Fruit fly (Drosophila melanogaster): ENCODE measurements around the gene QIL1.
A peak's percentile ranks its signal among the peaks of the same experiment; 100 is the strongest.

Gene QIL1

DNA sequence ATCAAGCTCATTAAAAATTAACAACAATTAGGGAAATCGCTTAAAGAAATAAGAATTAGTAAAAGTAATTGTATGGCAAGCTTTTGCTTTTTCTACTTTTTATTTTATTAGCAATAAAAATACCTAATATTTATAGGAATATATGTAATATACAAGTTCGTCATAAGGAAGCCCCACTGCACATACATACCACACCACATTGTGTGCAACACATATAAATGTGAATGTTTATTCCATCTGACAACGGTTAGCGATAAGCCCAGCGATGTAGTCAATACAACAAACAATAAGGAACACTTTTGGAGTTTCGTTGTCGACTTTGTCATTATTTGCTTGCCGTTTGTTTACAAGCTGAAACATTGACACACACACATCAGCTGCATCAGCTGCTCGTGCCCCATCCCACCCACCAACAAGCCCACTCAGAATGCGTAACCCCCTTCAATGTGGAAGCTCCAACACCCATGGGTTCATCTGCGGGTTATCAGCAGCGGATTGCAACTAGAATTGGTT lies 19.6 kb downstream of the QIL1 start (continued):
- TF ChIP-seq Eip78C (GFP tag) (peak; percentile 70), CG3032 (tag; optimal IDR thresholded peaks at IDR 0.05) (peak; percentile 3), CG31627 (GFP tag; optimal IDR thresholded peaks at IDR 0.05) (peak; percentile 43), CG7368 (GFP tag; optimal IDR thresholded peaks at IDR 0.05) (peak; percentile 72), ss (GFP tag; optimal IDR thresholded peaks at IDR 0.05) (peak in 1 of 2 experiments; percentile 80), OdsH (GFP tag; optimal IDR thresholded peaks at IDR 0.05) (peak; percentile 47), eg (GFP tag; IDR thresholded peaks at IDR 0.05) (peak; percentile 45; the same call in 2 of the 3 replicates), CG9139 (GFP tag; optimal IDR thresholded peaks at IDR 0.05) (peak; percentile 68), dsx (GFP tag; optimal IDR thresholded peaks at IDR 0.05; ENCODE audit: poor library complexity, severe bottlenecking) (peak; percentile 49), CG6792 (GFP tag; optimal IDR thresholded peaks at IDR 0.05) (peak; percentile 63), topi (GFP tag; optimal IDR thresholded peaks at IDR 0.05) (peak; percentile 53), CG32006 (GFP tag; optimal IDR thresholded peaks at IDR 0.05) (peak; percentile 66), acj6 (GFP tag; optimal IDR thresholded peaks at IDR 0.05) (no peak), CG4318 (GFP tag; optimal IDR thresholded peaks at IDR 0.05) (peak; percentile 8), Sox102F (GFP tag; optimal IDR thresholded peaks at IDR 0.05) (peak; percentile 57), CG11762 (GFP tag; optimal IDR thresholded peaks at IDR 0.05; ENCODE audit: insufficient read depth) (peak; percentile 31), Eip75B (GFP tag; optimal IDR thresholded peaks at IDR 0.05) (peak; percentile 54), lz (GFP tag; optimal IDR thresholded peaks at IDR 0.05) (peak; percentile 48), svp (GFP tag) (peak; percentile 87), Hr4 (GFP tag; optimal IDR thresholded peaks at IDR 0.05) (peak; percentile 62), salr (GFP tag; optimal IDR thresholded peaks at IDR 0.05) (peak; percentile 45 to 63), CG10669 (GFP tag; optimal IDR thresholded peaks at IDR 0.05) (peak; percentile 50)

DNA sequence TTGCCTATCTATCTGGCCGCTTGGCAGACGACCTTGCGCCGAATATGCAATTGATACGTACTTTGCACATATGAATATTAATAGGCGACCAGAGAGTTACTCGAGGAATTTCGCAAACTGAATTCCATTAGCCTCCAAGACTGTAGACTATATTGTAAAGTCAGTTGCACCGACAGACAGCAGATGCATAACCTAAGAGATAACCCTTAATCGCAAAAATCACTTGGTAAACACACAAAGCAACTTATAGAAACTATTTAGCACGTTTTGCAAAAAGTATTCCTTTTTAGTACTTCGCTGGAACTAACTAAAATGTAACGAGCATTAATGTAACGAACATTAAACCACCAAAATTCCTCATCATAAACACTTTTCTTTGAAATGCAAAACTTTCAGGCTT lies 20.4 kb downstream of the QIL1 start, which contains the start of gene CG6333:
TSS of gene CG6333 (minus strand) at position 101 of the 400 bp plus-strand sequence.
- TF ChIP-seq topi (GFP tag; optimal IDR thresholded peaks at IDR 0.05), result no peak
- no peak for TF ChIP-seq Eip75B (GFP tag; optimal IDR thresholded peaks at IDR 0.05)
- no peak for TF ChIP-seq Sox14 (GFP tag; optimal IDR thresholded peaks at IDR 0.05)
- no peak for TF ChIP-seq eg (GFP tag; IDR thresholded peaks at IDR 0.05)
- TF ChIP-seq acj6 (GFP tag; optimal IDR thresholded peaks at IDR 0.05), result no peak
- no peak for TF ChIP-seq CG6276 (GFP tag; optimal IDR thresholded peaks at IDR 0.05)
- TF ChIP-seq CG4318 (GFP tag; optimal IDR thresholded peaks at IDR 0.05), result no peak
- no peak for TF ChIP-seq spab (GFP tag; optimal IDR thresholded peaks at IDR 0.05)

DNA sequence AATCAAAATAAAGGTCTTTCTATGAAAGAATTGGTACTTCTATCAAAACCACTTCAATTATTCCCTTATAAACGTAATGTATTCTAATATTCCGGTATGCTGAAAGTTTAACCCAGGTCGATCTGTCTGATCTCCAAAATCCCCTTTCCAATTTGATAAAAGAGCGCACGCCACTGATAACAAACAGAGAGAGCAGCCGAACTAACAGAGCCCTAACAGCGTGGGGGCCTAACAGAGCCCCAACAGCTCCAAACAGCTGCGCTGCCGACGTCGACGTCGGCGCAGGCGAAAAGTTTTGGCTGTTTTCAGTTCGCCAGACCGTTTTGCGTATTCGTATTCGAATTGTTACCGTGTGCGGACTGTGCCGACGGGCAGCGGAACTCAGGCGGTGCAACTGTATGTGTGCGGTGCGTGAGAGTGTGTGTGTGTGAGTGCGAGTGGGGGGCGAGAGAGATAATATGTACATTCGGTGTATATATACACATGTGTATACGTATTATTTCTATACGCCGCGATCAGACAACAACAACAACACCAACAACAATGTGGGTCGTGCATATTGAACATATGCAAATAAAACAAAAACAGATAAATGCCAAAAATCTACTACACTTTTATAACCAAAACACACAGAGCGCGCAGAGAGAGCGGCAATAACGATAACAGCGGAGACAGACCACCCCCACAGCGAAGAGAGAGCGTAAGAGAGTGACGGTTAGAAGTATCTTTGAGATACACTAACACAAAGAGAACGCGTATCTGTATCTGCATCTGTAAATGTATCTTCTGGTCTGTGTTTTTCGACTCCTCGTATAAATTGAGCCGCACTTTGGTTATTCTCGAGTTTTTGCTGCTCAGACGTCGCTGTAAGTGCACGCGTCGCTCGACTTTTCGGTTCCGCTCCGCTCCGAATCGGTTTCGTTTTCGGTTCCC lies 21.3 kb downstream of the QIL1 start, which contains the start of gene Oatp74D:
TSS of gene Oatp74D (plus strand) at position 325 of the 933 bp plus-strand sequence.
- TF ChIP-seq achi (GFP tag; optimal IDR thresholded peaks at IDR 0.05) (peak; percentile 49), CG11902 (GFP tag; optimal IDR thresholded peaks at IDR 0.05) (no peak), Eip75B (GFP tag; optimal IDR thresholded peaks at IDR 0.05) (peak; percentile 45), CG8319 (GFP tag; optimal IDR thresholded peaks at IDR 0.05) (peak; percentile 8), CG1621 (tag; optimal IDR thresholded peaks at IDR 0.05) (peak; percentile 19), Smox (GFP tag; optimal IDR thresholded peaks at IDR 0.05) (peak; percentile 73), CG6808 (GFP tag; optimal IDR thresholded peaks at IDR 0.05) (no peak), OdsH (GFP tag; optimal IDR thresholded peaks at IDR 0.05) (peak; percentile 64), Ets21C (GFP tag; optimal IDR thresholded peaks at IDR 0.05) (peak; percentile 58), CG6854 (GFP tag; optimal IDR thresholded peaks at IDR 0.05) (peak; percentile 64), acj6 (GFP tag; optimal IDR thresholded peaks at IDR 0.05) (peak; percentile 58), Sox15 (GFP tag; optimal IDR thresholded peaks at IDR 0.05) (peak; percentile 11), CG31627 (GFP tag; optimal IDR thresholded peaks at IDR 0.05) (peak; percentile 72), Hr39 (GFP tag; optimal IDR thresholded peaks at IDR 0.05) (peak; percentile 70), Sox102F (GFP tag; optimal IDR thresholded peaks at IDR 0.05) (peak; percentile 71), Sox14 (GFP tag; optimal IDR thresholded peaks at IDR 0.05) (peak; percentile 46), dsx (GFP tag; optimal IDR thresholded peaks at IDR 0.05; ENCODE audit: poor library complexity, severe bottlenecking) (peak; percentile 45), net (GFP tag; optimal IDR thresholded peaks at IDR 0.05) (peak; percentile 74), Blimp-1 (GFP tag; optimal IDR thresholded peaks at IDR 0.05) (peak; percentile 62), Ets96B (tag; optimal IDR thresholded peaks at IDR 0.05) (peak; percentile 36), Eip93F (GFP tag; optimal IDR thresholded peaks at IDR 0.05) (peak; percentile 83), salr (GFP tag; optimal IDR thresholded peaks at IDR 0.05) (peak in 1 of 2 experiments; percentile 47), Hr4 (GFP tag; optimal IDR thresholded peaks at IDR 0.05) (peak; percentile 82), eg (GFP tag; IDR thresholded peaks at IDR 0.05) (peak; percentile 79), Gug (GFP tag; IDR thresholded peaks at IDR 0.05) (no peak), CG6163 (GFP tag; IDR thresholded peaks at IDR 0.05) (peak; percentile 64; the same call in 2 of the 3 replicates), Lpt (GFP tag; optimal IDR thresholded peaks at IDR 0.05) (peak; percentile 54), Met (GFP tag; optimal IDR thresholded peaks at IDR 0.05) (peak; percentile 80)

All from whole organism, prepupa.